Fruit fly (Drosophila melanogaster): ENCODE data around the gene Trpml.
A peak's percentile ranks its signal among the peaks of the same experiment; 100 is the strongest.

Trpml gene

dm6 chr3L:19674317-19674716 lies 43.8 kb downstream of the Trpml start (continued):
- TF ChIP-seq HLH4C (GFP tag; IDR thresholded peaks at IDR 0.05; ENCODE audit: partially characterized antibody) = no peak
- no peak for TF ChIP-seq B-H2 (GFP tag; optimal IDR thresholded peaks at IDR 0.05)
- no peak for TF ChIP-seq Nf-YA (GFP tag; IDR thresholded peaks at IDR 0.05)
- TF ChIP-seq exex (tag; optimal IDR thresholded peaks at IDR 0.05) = no peak
- TF ChIP-seq wek (GFP tag; optimal IDR thresholded peaks at IDR 0.05) = no peak
- no peak for TF ChIP-seq HLHmδ (GFP tag; optimal IDR thresholded peaks at IDR 0.05)
- TF ChIP-seq tgo (GFP tag; IDR thresholded peaks at IDR 0.05) = no peak
- no peak for TF ChIP-seq CG17612 (GFP tag; IDR thresholded peaks at IDR 0.05)
- TF ChIP-seq CG10654 (GFP tag; optimal IDR thresholded peaks at IDR 0.05) = peak; percentile 34
- TF ChIP-seq slou (GFP tag; optimal IDR thresholded peaks at IDR 0.05) = no peak
- peak; percentile 21 for TF ChIP-seq pnt (GFP tag; optimal IDR thresholded peaks at IDR 0.05)
- no peak for TF ChIP-seq nau (GFP tag; optimal IDR thresholded peaks at IDR 0.05)
- TF ChIP-seq Dad (GFP tag; optimal IDR thresholded peaks at IDR 0.05) = no peak
- peak; percentile 4 for TF ChIP-seq zen (tag; optimal IDR thresholded peaks at IDR 0.05)
- TF ChIP-seq CG2199 (GFP tag; IDR thresholded peaks at IDR 0.05) = no peak
- TF ChIP-seq nerfin-2 (GFP tag; IDR thresholded peaks at IDR 0.05; ENCODE audit: partially characterized antibody) = no peak
- TF ChIP-seq emc (GFP tag; optimal IDR thresholded peaks at IDR 0.05) = no peak
- TF ChIP-seq dm (GFP tag; optimal IDR thresholded peaks at IDR 0.05) = peak; percentile 0
- TF ChIP-seq CG6813 (GFP tag; optimal IDR thresholded peaks at IDR 0.05) = no peak
- TF ChIP-seq Ravus (GFP tag; IDR thresholded peaks at IDR 0.05) = no peak
- TF ChIP-seq ara (GFP tag; IDR thresholded peaks at IDR 0.05) = peak; percentile 67
- peak; percentile 35 for TF ChIP-seq CG7839 (tag; optimal IDR thresholded peaks at IDR 0.05)
- TF ChIP-seq NC2β (GFP tag; optimal IDR thresholded peaks at IDR 0.05) = no peak
- TF ChIP-seq Lpt (GFP tag; optimal IDR thresholded peaks at IDR 0.05) = no peak
- TF ChIP-seq CG18619 (GFP tag; optimal IDR thresholded peaks at IDR 0.05) = no peak
- peak; percentile 32 for TF ChIP-seq CG17829 (tag; optimal IDR thresholded peaks at IDR 0.05)
- peak; percentile 2 for TF ChIP-seq jing (GFP tag; optimal IDR thresholded peaks at IDR 0.05)
- TF ChIP-seq Xbp1 (GFP tag; optimal IDR thresholded peaks at IDR 0.05) = peak; percentile 40
- TF ChIP-seq mam (GFP tag; optimal IDR thresholded peaks at IDR 0.05) = no peak
- peak; percentile 60; the same call in 2 of the 3 replicates for TF ChIP-seq zfh1 (GFP tag; IDR thresholded peaks at IDR 0.05)
- no peak for TF ChIP-seq CG3065 (GFP tag; optimal IDR thresholded peaks at IDR 0.05)
- TF ChIP-seq Asciz (GFP tag; optimal IDR thresholded peaks at IDR 0.05) = no peak
- no peak for TF ChIP-seq ato (GFP tag; IDR thresholded peaks at IDR 0.05; ENCODE audit: partially characterized antibody)
- TF ChIP-seq CG12744 (GFP tag; optimal IDR thresholded peaks at IDR 0.05) = no peak
- no peak for TF ChIP-seq stwl (tag; optimal IDR thresholded peaks at IDR 0.05)
- no peak for TF ChIP-seq CG4617 (GFP tag; optimal IDR thresholded peaks at IDR 0.05; ENCODE audit: borderline replicate concordance)
- TF ChIP-seq Eip74EF (GFP tag; optimal IDR thresholded peaks at IDR 0.05) = no peak
- no peak for TF ChIP-seq CG32772 (GFP tag; IDR thresholded peaks at IDR 0.05)
- TF ChIP-seq CG16813 (GFP tag; IDR thresholded peaks at IDR 0.05; ENCODE audit: partially characterized antibody) = no peak
- TF ChIP-seq Side (GFP tag; optimal IDR thresholded peaks at IDR 0.05) = no peak
- peak; percentile 28 for TF ChIP-seq CG9727 (GFP tag; optimal IDR thresholded peaks at IDR 0.05)
- peak; percentile 12 for TF ChIP-seq CG4424 (GFP tag; optimal IDR thresholded peaks at IDR 0.05)
- TF ChIP-seq Gug (GFP tag; IDR thresholded peaks at IDR 0.05) = 0 out of 4 replicates have a peak, but pooled peaks have one; percentile 25
- TF ChIP-seq p53 (GFP tag; optimal IDR thresholded peaks at IDR 0.05) = no peak
- TF ChIP-seq zf30C (GFP tag; optimal IDR thresholded peaks at IDR 0.05) = no peak
- no peak for TF ChIP-seq CG9932 (GFP tag; IDR thresholded peaks at IDR 0.05)
- TF ChIP-seq danr (GFP tag; IDR thresholded peaks at IDR 0.05) = no peak
- TF ChIP-seq E2f1 (GFP tag; IDR thresholded peaks at IDR 0.05) = no peak
- no peak for TF ChIP-seq CG15011 (GFP tag; optimal IDR thresholded peaks at IDR 0.05)
- peak; percentile 68 for TF ChIP-seq CG10979 (tag; optimal IDR thresholded peaks at IDR 0.05)
- no peak for TF ChIP-seq Fer3 (tag; optimal IDR thresholded peaks at IDR 0.05)

All from whole organism, embryonic.